Fruit fly (Drosophila melanogaster) whole organism, adult: ENCODE measurements around the gene dsd.

Experiments
- CG11617 ChIP-seq: fragments of 200-800 bp; sonication (Bioruptor generic); optimal IDR thresholded peaks from 2 replicates; lab custom pipeline; 2017; ENCODE audit warnings: mild to moderate bottlenecking, missing biosample characterization, missing genetic modification reagents, missing genetic modification characterization
- CG12768 ChIP-seq: fragments of 200-800 bp; sonication (Bioruptor generic); optimal IDR thresholded peaks from 2 replicates; lab custom pipeline; 2017; ENCODE audit warnings: missing biosample characterization, missing genetic modification characterization, mild to moderate bottlenecking, moderate library complexity, missing genetic modification reagents
- CG14711 ChIP-seq: fragments of 200-800 bp; sonication (Bioruptor generic); optimal IDR thresholded peaks from 2 replicates; lab custom pipeline; 2018; ENCODE audit warnings: missing biosample characterization, mild to moderate bottlenecking, missing genetic modification characterization, moderate library complexity
- CG1620 ChIP-seq: fragments of 200-800 bp; sonication (Bioruptor generic); optimal IDR thresholded peaks from 2 replicates; lab custom pipeline; 2016; ENCODE audit warnings: missing biosample characterization, missing genetic modification characterization
- CG33017 ChIP-seq: fragments of 200-800 bp; sonication (Bioruptor generic); optimal IDR thresholded peaks from 2 replicates; lab custom pipeline; 2018; ENCODE audit warnings: missing biosample characterization, mild to moderate bottlenecking, missing genetic modification characterization, moderate library complexity
- CG5204 ChIP-seq: fragments of 200-800 bp; sonication (Bioruptor generic); optimal IDR thresholded peaks from 2 replicates; lab custom pipeline; 2016; ENCODE audit warnings: missing biosample characterization, missing genetic modification characterization
- CG7045 ChIP-seq: fragments of 200-800 bp; sonication (Bioruptor generic); optimal IDR thresholded peaks from 2 replicates; lab custom pipeline; 2017; ENCODE audit warnings: missing biosample characterization, mild to moderate bottlenecking, missing genetic modification characterization
- CG7101 ChIP-seq: fragments of 200-800 bp; sonication (Bioruptor generic); optimal IDR thresholded peaks from 2 replicates; lab custom pipeline; 2018; ENCODE audit warnings: missing biosample characterization, mild to moderate bottlenecking, missing genetic modification characterization, moderate library complexity
- Clk ChIP-seq: fragments of 200-800 bp; sonication (Bioruptor generic); optimal IDR thresholded peaks from 2 replicates; lab custom pipeline; 2017; ENCODE audit warnings: missing biosample characterization, missing genetic modification characterization
- Crg-1 ChIP-seq: fragments of 200-800 bp; sonication (Bioruptor generic); optimal IDR thresholded peaks from 2 replicates; lab custom pipeline; 2016; ENCODE audit warnings: missing biosample characterization, missing genetic modification characterization
- Hr96 ChIP-seq: fragments of 200-800 bp; sonication (Bioruptor generic); optimal IDR thresholded peaks from 2 replicates; lab custom pipeline; 2016; ENCODE audit warnings: missing biosample characterization, missing genetic modification characterization
- Mnt ChIP-seq: fragments of 200-800 bp; sonication (Bioruptor generic); optimal IDR thresholded peaks from 2 replicates; lab custom pipeline; 2016; ENCODE audit warnings: missing biosample characterization, mild to moderate bottlenecking, missing genetic modification characterization
- bab1 ChIP-seq: fragments of 200-800 bp; sonication (Bioruptor generic); optimal IDR thresholded peaks from 3 replicates; lab custom pipeline; 2019; ENCODE audit warnings: missing biosample characterization, mild to moderate bottlenecking, missing genetic modification characterization, moderate library complexity
- cic ChIP-seq: fragments of 200-800 bp; sonication (Bioruptor generic); optimal IDR thresholded peaks from 2 replicates; lab custom pipeline; 2017; ENCODE audit warnings: missing biosample characterization, mild to moderate bottlenecking, missing genetic modification characterization, moderate library complexity
- cnc ChIP-seq, 2 experiments: fragments of >200 bp; optimal IDR thresholded peaks; 2 replicates each; lab custom pipeline; 2017
- kay ChIP-seq: fragments of 200-800 bp; sonication (Bioruptor generic); peaks from one replicate; lab custom pipeline; 2016; ENCODE audit warnings: missing biosample characterization, missing genetic modification characterization, borderline replicate concordance
- ovo ChIP-seq: fragments of 200-800 bp; sonication (Bioruptor generic); optimal IDR thresholded peaks from 2 replicates; lab custom pipeline; 2016; ENCODE audit warnings: missing biosample characterization, missing genetic modification characterization
- pad ChIP-seq: fragments of 200-800 bp; sonication (Bioruptor generic); optimal IDR thresholded peaks from 3 replicates; lab custom pipeline; 2017; ENCODE audit warnings: missing biosample characterization, missing genetic modification characterization, mild to moderate bottlenecking, moderate library complexity, missing genetic modification reagents
- tj ChIP-seq: fragments of 200-800 bp; sonication (Bioruptor generic); optimal IDR thresholded peaks from 3 replicates; lab custom pipeline; 2017; ENCODE audit warnings: missing biosample characterization, mild to moderate bottlenecking, missing genetic modification characterization, moderate library complexity
- toe ChIP-seq: fragments of 200-800 bp; sonication (Bioruptor generic); optimal IDR thresholded peaks from 2 replicates; lab custom pipeline; 2016; ENCODE audit warnings: missing biosample characterization, missing genetic modification characterization

dsd gene

dm6 chr3R:27637264-27637860 is 30.2 kb upstream of the dsd start:
- TF ChIP-seq CG5204 (GFP tag; lab: Kevin White, UChicago) (no peak), Clk (GFP tag; lab: Kevin White, UChicago) (no peak), ovo (GFP tag; lab: Kevin White, UChicago) (no peak), toe (GFP tag; lab: Kevin White, UChicago) (no peak), cic (GFP tag; lab: Kevin White, UChicago) (no peak), CG1620 (GFP tag; lab: Kevin White, UChicago) (no peak), Crg-1 (GFP tag; lab: Kevin White, UChicago) (no peak), Hr96 (no peak), kay (GFP tag; lab: Kevin White, UChicago) (no peak), Mnt (GFP tag; lab: Kevin White, UChicago) (no peak), CG7045 (GFP tag; lab: Kevin White, UChicago) (no peak), pad (GFP tag; lab: Kevin White, UChicago) (no peak), bab1 (GFP tag; lab: Kevin White, UChicago) (no peak), tj (no peak), CG33017 (tag; lab: Kevin White, UChicago) (no peak), cnc (optimal IDR thresholded peaks at IDR 0.05; lab: Kevin White, UChicago) (no peak), CG11617 (GFP tag; lab: Kevin White, UChicago) (no peak)

- no peak for TF ChIP-seq cic (GFP tag; lab: Kevin White, UChicago)
- TF ChIP-seq kay (GFP tag; lab: Kevin White, UChicago) = no peak
- TF ChIP-seq CG1620 (GFP tag; lab: Kevin White, UChicago) = no peak
- no peak for TF ChIP-seq CG14711
- no peak for TF ChIP-seq CG7045 (GFP tag; lab: Kevin White, UChicago)
- TF ChIP-seq Clk (GFP tag; lab: Kevin White, UChicago) = no peak
- TF ChIP-seq Hr96 = no peak
- TF ChIP-seq tj = no peak
- no peak for TF ChIP-seq CG33017 (tag; lab: Kevin White, UChicago)
- TF ChIP-seq Crg-1 (GFP tag; lab: Kevin White, UChicago) = no peak
- TF ChIP-seq bab1 (GFP tag; lab: Kevin White, UChicago) = no peak
- TF ChIP-seq pad (GFP tag; lab: Kevin White, UChicago) = no peak
Observed at dm6 chr3R:27636720-27637119, 29.5 kb upstream of the dsd start.

dm6 chr3R:27636010-27636584 is 28.9 kb upstream of the dsd start, which contains the start of the genes CG5611 and Mtl:
TSS of gene CG5611 (minus strand) at chr3R:27636060.
TSS of gene Mtl (plus strand) at chr3R:27636412.
- TF ChIP-seq CG12768 (peak; percentile 100), bab1 (GFP tag; lab: Kevin White, UChicago) (peak; percentile 100), CG11617 (GFP tag; lab: Kevin White, UChicago) (peak; percentile 99), cnc (optimal IDR thresholded peaks at IDR 0.05; lab: Kevin White, UChicago) (no peak), CG33017 (tag; lab: Kevin White, UChicago) (peak; percentile 100), pad (GFP tag; lab: Kevin White, UChicago) (peak; percentile 96), CG7101 (tag; lab: Kevin White, UChicago) (peak; percentile 100), tj (peak; percentile 96), ovo (GFP tag; lab: Kevin White, UChicago) (peak; percentile 100), cic (GFP tag; lab: Kevin White, UChicago) (peak; percentile 95), toe (GFP tag; lab: Kevin White, UChicago) (peak; percentile 100), Mnt (GFP tag; lab: Kevin White, UChicago) (peak; percentile 97), CG5204 (GFP tag; lab: Kevin White, UChicago) (peak; percentile 99), CG7045 (GFP tag; lab: Kevin White, UChicago) (peak; percentile 100), CG14711 (peak; percentile 99), Hr96 (peak; percentile 96), Clk (GFP tag; lab: Kevin White, UChicago) (peak; percentile 99), Crg-1 (GFP tag; lab: Kevin White, UChicago) (peak; percentile 100), CG1620 (GFP tag; lab: Kevin White, UChicago) (peak; percentile 100), kay (GFP tag; lab: Kevin White, UChicago) (peak; percentile 98)

dm6 chr3R:27625911-27626310 is 18.7 kb upstream of the dsd start, which contains the start of gene CG5612:
TSS of gene CG5612 (minus strand) at chr3R:27626011.
- TF ChIP-seq kay (GFP tag; lab: Kevin White, UChicago) (peak; percentile 25), CG12768 (no peak)

dm6 chr3R:27622993-27623392 is 15.8 kb upstream of the dsd start:
- TF ChIP-seq CG5204 (GFP tag; lab: Kevin White, UChicago) = no peak
- no peak for TF ChIP-seq cic (GFP tag; lab: Kevin White, UChicago)

dm6 chr3R:27621861-27622260 is 14.7 kb upstream of the dsd start:
- no peak for TF ChIP-seq CG5204 (GFP tag; lab: Kevin White, UChicago)
- no peak for TF ChIP-seq CG33017 (tag; lab: Kevin White, UChicago)
- no peak for TF ChIP-seq Crg-1 (GFP tag; lab: Kevin White, UChicago)
- no peak for TF ChIP-seq Hr96
- no peak for TF ChIP-seq CG11617 (GFP tag; lab: Kevin White, UChicago)
- TF ChIP-seq bab1 (GFP tag; lab: Kevin White, UChicago) = no peak
- TF ChIP-seq CG12768 = no peak
- no peak for TF ChIP-seq cic (GFP tag; lab: Kevin White, UChicago)
- TF ChIP-seq Clk (GFP tag; lab: Kevin White, UChicago) = no peak
- TF ChIP-seq tj = no peak
- TF ChIP-seq CG7101 (tag; lab: Kevin White, UChicago) = no peak
- no peak for TF ChIP-seq CG14711
- TF ChIP-seq pad (GFP tag; lab: Kevin White, UChicago) = no peak
